Worm (Caenorhabditis elegans) whole organism, L2 larva: ENCODE data around the gene K08D8.11.

Source experiments
- ama-1 ChIP-seq: fragments of 150-350 bp; optimal IDR thresholded peaks from 2 replicates; lab custom pipeline; 2018; ENCODE audit warnings: inconsistent platforms
- elt-1 ChIP-seq: fragments of 150-350 bp; optimal IDR thresholded peaks from 2 replicates; lab custom pipeline; 2014; ENCODE audit warnings: missing biosample characterization, missing genetic modification characterization
- elt-3 ChIP-seq: sonication (generic microtip); optimal IDR thresholded peaks from 2 replicates; lab custom pipeline; 2017; ENCODE audit warnings: missing biosample characterization, missing genetic modification characterization
- fos-1 ChIP-seq: fragments of 150-350 bp; optimal IDR thresholded peaks from 2 replicates; lab custom pipeline; 2014; ENCODE audit warnings: missing biosample characterization, missing genetic modification characterization
- nhr-12 ChIP-seq: fragments of 150-350 bp; optimal IDR thresholded peaks from 2 replicates; lab custom pipeline; 2014; ENCODE audit warnings: missing biosample characterization, missing genetic modification characterization

DNA sequence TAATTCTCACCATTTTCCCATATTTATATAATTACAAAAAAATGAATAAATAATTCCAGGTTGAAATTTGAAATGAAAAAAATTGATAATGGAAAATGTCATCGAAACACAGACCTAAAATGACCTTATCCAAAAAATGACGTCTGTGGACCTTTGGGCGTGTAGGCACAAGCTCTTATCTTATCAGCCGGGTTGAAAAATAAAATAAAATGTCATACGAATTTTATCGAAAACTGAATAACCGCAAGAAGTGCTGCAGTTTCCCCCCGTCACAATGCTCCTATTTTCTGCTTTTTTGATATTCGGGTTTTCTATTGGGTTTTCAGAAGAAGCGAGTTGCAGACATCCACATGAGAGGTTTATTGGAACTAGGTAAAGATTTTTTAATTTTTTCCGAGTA, 29.2 kb upstream of the K08D8.11 start, which contains the start of gene clec-186:
- TF ChIP-seq fos-1 (tag; lab: Kevin White, UChicago) (peak; percentile 91), ama-1 (no peak), elt-1 (no peak), nhr-12 (tag; lab: Kevin White, UChicago) (no peak), elt-3 (tag; lab: Kevin White, UChicago) (no peak)
